Fruit fly (Drosophila melanogaster): Measurements from ENCODE around the gene CG34008.

DNA sequence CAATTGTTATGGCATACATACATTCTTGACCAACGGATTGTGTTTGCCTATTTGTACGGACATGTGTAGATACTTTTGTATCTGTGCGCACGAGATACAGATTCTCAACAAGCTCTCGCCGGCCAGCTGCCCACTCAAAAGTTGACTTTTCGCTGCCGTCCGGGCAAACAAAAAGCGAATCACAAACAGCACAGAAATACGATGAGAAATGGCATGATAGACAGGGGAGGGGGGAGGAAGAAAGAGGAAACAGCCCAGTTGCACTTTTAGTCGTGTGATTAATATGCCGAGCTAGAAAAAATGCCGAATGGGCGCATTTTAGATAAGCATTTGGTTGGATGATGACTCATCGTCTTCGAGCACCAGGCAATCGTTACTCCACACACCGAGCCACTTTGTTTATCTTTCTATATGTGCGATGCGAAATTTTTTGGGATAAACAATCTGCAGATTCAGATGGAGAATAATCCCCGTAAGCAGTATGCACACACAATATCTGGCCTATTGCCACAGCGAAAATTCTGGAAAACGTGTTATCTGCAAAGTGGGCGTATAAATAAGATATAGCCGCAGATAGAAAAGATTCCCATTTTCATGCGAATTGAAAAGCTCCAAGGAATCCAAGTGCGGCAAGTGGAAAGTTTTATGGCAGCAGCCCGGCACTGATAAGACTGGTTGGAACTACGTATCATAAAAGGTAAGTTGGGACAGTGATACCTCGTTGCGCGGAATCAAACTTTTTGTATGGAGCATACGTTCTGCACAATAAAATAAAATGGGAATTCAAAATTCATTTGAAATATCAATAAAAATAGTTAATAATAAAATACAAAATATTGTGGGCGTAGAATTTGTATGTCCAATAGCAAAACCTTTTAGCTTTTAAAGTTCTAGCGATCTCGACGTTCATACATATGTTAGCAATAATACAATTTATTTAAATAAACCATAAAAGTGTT lies 34.4 kb downstream of the CG34008 start:
- no peak for TF ChIP-seq acj6 (GFP tag; optimal IDR thresholded peaks at IDR 0.05)
- TF ChIP-seq CG16779 (tag; optimal IDR thresholded peaks at IDR 0.05) = no peak
- no peak for TF ChIP-seq CG4318 (GFP tag; optimal IDR thresholded peaks at IDR 0.05)
- TF ChIP-seq CG34406 (GFP tag; optimal IDR thresholded peaks at IDR 0.05) = no peak
- TF ChIP-seq CG10669 (GFP tag; optimal IDR thresholded peaks at IDR 0.05) = peak; percentile 26
- TF ChIP-seq Hr38 (GFP tag; optimal IDR thresholded peaks at IDR 0.05) = no peak
- TF ChIP-seq OdsH (GFP tag; optimal IDR thresholded peaks at IDR 0.05) = peak; percentile 49
- TF ChIP-seq Hr4 (GFP tag; optimal IDR thresholded peaks at IDR 0.05) = peak; percentile 37
- TF ChIP-seq Lpt (GFP tag; optimal IDR thresholded peaks at IDR 0.05) = no peak
- peak; percentile 18 for TF ChIP-seq achi (GFP tag; optimal IDR thresholded peaks at IDR 0.05)
- peak; percentile 1 for TF ChIP-seq Hr39 (GFP tag; optimal IDR thresholded peaks at IDR 0.05)
- TF ChIP-seq CG6792 (GFP tag; optimal IDR thresholded peaks at IDR 0.05) = no peak
